Worm (Caenorhabditis elegans): Measurements from ENCODE around the gene F54G2.1.

The F54G2.1 gene

DNA sequence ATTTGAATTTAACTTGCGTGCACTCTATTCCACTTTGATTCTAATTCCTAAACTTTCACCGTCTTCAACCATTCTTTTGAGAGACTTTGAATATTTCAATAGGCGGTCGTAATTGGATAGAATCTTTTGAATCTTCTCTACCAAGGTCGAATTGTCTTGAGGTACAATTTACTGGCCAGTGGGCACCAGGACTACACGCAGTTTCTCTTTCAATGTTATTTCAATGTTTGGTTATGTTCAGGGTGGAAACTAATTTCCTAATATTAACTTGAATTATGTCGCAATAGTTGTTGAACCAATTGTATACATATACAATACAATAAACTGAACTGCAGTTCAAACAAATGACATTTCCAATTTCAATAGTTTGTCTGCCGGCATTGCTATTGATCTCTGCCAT is 76.2 kb downstream of the F54G2.1 start:
- TF ChIP-seq him-1 (tag; optimal IDR thresholded peaks at IDR 0.05) (no peak), dao-5 (tag; optimal IDR thresholded peaks at IDR 0.05) (no peak), W03F9.2 (tag; optimal IDR thresholded peaks at IDR 0.05) (no peak)

DNA sequence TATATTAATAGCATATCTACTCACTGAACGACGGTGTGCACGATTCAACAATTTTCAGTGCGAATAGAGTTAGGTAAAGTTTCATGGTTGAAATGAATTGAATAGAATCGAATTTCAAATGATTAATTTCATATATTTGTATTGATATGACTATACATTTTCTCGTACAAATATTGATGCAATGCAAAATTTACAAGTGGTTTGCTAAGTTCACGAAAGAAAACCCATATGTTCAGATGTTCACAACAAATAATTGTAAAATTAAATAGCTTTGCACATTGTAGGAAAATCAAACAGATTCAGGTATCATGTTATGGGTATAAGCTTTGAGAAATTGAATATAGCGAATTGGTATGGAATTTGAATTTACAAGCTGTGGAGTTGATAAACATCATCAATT is 78.5 kb downstream of the F54G2.1 start, which contains the start of gene H01M10.2:
Gene H01M10.2, minus strand, starts transcription at position 101 of the 400 bp plus-strand sequence.
- no peak for TF ChIP-seq W03F9.2 (tag; optimal IDR thresholded peaks at IDR 0.05)
- TF ChIP-seq him-1 (tag; optimal IDR thresholded peaks at IDR 0.05) = no peak
- TF ChIP-seq dao-5 (tag; optimal IDR thresholded peaks at IDR 0.05) = no peak

DNA sequence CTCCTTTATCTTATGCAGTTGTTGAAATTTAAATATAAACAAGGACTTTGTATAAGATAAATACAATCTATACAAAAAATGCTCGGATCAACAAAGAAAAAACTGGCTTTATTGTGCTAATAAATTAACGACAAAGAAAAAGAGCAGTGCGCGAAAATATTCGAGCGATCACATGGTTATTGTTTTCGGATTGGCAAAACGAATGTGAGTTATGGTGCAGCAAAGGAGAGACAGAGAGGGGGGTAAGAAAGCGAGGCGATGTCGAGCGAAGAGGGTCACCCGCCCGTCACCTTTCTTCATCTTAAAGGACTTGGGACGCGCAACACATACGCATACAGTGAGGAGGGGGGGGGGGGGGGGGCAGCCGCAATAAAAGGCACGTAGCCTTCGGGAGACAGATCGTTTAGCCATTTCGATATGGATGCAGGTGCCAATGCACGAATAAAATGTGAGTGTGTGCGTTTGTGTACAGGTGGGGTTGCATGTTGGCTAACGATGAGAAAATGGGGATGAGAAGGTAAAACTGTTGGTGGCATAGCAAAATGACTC is 81.0 kb downstream of the F54G2.1 start:
- no peak for TF ChIP-seq W03F9.2 (tag; optimal IDR thresholded peaks at IDR 0.05)
- no peak for TF ChIP-seq dao-5 (tag; optimal IDR thresholded peaks at IDR 0.05)
- TF ChIP-seq him-1 (tag; optimal IDR thresholded peaks at IDR 0.05) = no peak

DNA sequence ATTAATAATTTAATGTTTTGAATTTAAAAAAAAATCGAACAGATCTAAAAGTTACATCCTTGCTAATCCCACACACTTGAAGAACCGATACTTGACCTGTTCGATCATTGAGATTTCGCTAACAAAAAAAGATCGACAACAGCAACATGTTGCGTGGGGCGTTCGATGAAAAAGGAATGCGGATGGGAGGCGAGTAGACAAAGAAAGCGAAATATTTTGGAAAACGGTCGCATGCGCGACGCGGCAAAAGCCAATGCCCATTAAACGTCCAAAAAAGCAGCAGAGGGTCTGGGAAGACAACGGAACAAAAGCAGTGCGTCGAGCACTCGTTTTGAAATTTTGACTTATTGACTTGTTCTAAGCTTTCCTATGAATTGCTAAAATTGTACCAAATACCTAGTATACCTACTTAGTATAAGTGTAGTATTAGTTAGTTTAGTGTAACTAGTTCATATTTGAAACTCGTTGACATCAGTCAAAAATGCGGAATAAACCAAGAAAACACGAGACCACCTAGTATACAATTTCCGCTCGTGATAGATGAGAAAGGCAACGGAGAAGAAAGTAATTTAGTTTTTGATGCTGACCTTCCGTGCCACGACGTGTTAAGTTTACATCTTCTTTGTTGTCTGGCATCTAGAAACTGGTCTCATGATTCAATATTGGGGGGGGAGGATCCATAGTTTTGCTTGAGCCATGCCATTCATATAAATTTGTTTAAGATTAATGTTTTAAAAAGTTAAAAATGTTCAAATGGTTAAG is 82.2 kb downstream of the F54G2.1 start:
- no peak for TF ChIP-seq dao-5 (tag; optimal IDR thresholded peaks at IDR 0.05)
- TF ChIP-seq him-1 (tag; optimal IDR thresholded peaks at IDR 0.05) = no peak
- no peak for TF ChIP-seq W03F9.2 (tag; optimal IDR thresholded peaks at IDR 0.05)

- TF ChIP-seq him-1 (tag; optimal IDR thresholded peaks at IDR 0.05) (no peak), W03F9.2 (tag; optimal IDR thresholded peaks at IDR 0.05) (no peak), dao-5 (tag; optimal IDR thresholded peaks at IDR 0.05) (no peak)
Measured at ce11 chrX:2580524-2580981, 83.6 kb downstream of the F54G2.1 start, which contains the start of gene H01M10.1. Gene H01M10.1, minus strand, starts transcription at chrX:2580574.

- TF ChIP-seq W03F9.2 (tag; optimal IDR thresholded peaks at IDR 0.05) = no peak
- no peak for TF ChIP-seq him-1 (tag; optimal IDR thresholded peaks at IDR 0.05)
- TF ChIP-seq dao-5 (tag; optimal IDR thresholded peaks at IDR 0.05) = no peak
Measured at ce11 chrX:2577442-2577841, 86.7 kb downstream of the F54G2.1 start, which contains the start of gene ttr-42. Gene ttr-42, plus strand, starts transcription at chrX:2577742.

ce11 chrX:2572646-2573149 is 91.5 kb downstream of the F54G2.1 start, which contains the start of the genes ccd-5 and F52H2.1:
Gene ccd-5, minus strand, starts transcription at chrX:2572653.
Gene F52H2.1, plus strand, starts transcription at chrX:2573099.
- no peak for TF ChIP-seq him-1 (tag; optimal IDR thresholded peaks at IDR 0.05)
- TF ChIP-seq dao-5 (tag; optimal IDR thresholded peaks at IDR 0.05) = no peak
- TF ChIP-seq W03F9.2 (tag; optimal IDR thresholded peaks at IDR 0.05) = no peak
